Worm (Caenorhabditis elegans): ENCODE data around the gene cox-5A.

Gene cox-5A

DNA sequence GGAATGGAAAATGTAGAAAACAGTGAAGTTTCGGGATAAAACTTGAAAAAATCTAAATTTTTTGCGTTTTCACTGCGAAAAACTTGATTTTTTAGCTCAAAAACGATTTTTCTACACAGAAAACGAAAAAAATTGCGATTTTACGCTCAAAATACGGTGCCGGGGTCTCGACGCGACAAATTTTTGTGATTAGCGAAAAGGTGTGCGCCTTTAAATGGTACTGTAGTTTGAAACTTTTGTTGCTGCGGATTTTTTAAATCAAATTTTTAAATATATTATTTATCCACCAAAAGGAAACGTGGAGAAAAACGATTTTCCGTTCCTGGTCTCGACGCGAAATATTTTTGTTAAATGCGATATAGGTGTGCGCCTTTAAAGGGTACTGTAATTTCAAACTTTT, 1.9 kb downstream of the cox-5A start:
- no peak for TF ChIP-seq unc-39 (tag; optimal IDR thresholded peaks at IDR 0.05)
- no peak for TF ChIP-seq lsy-12 (tag; optimal IDR thresholded peaks at IDR 0.05)
- no peak for TF ChIP-seq nhr-76 (tag; optimal IDR thresholded peaks at IDR 0.05)
- no peak for TF ChIP-seq ceh-82 (tag; optimal IDR thresholded peaks at IDR 0.05)

DNA sequence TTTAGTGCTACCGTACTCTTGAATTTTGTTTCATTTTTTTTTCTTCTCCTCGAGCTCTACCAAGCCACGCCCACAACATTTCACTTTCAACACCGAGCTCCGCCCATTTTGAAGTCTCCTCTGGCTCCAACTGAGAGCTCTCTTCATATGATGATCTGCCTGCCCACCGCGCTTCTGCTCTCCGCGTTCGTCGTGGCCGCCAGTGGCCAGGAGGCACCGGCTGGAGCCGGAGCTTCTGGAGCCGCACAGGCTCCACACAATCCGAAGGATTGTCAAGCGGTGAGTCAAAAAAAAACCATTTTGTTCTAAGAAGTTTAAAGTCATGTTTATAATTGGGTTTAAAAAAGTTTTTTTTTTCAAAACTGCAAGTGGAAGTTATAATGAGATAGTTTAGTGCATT, 5.1 kb downstream of the cox-5A start, which contains the start of gene flp-14:
TSS of gene flp-14 (plus strand) at position 146 of the 400 bp plus-strand sequence.
- no peak for TF ChIP-seq nhr-77 (tag; optimal IDR thresholded peaks at IDR 0.05)

DNA sequence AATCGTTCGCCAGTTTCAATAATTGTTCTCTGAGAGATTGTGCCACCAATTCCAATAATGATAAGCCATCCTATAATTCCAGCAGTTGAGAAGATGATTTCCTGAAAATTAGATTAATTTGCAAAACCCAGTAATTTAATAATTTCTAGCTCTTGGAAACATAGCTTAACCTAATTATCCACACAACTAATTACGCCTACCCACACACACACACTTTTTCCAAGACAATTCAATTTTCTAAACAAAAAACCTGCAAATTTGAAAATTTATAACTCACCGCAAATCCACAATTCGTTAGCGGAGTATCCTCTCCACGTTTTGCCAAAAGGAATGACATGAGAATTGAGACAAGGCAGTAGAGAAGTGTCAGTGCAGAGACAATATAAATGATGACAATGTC, 11.2 kb downstream of the cox-5A start:
- TF ChIP-seq nhr-43 (tag; optimal IDR thresholded peaks at IDR 0.05; ENCODE audit: poor library complexity, severe bottlenecking) (no peak), ceh-16 (tag; optimal IDR thresholded peaks at IDR 0.05) (no peak), jun-1 (tag; optimal IDR thresholded peaks at IDR 0.05) (no peak), snpc-4 (tag; optimal IDR thresholded peaks at IDR 0.05) (no peak), zag-1 (tag; optimal IDR thresholded peaks at IDR 0.05) (no peak), elt-2 (tag; optimal IDR thresholded peaks at IDR 0.05) (no peak), pha-4 (tag; optimal IDR thresholded peaks at IDR 0.05) (no peak), unc-62 (GFP tag; optimal IDR thresholded peaks at IDR 0.05) (no peak), sea-2 (GFP tag; optimal IDR thresholded peaks at IDR 0.05) (no peak), tbx-2 (tag; optimal IDR thresholded peaks at IDR 0.05) (no peak), lin-15B (tag; optimal IDR thresholded peaks at IDR 0.05) (no peak), ztf-4 (tag; optimal IDR thresholded peaks at IDR 0.05) (no peak)

DNA sequence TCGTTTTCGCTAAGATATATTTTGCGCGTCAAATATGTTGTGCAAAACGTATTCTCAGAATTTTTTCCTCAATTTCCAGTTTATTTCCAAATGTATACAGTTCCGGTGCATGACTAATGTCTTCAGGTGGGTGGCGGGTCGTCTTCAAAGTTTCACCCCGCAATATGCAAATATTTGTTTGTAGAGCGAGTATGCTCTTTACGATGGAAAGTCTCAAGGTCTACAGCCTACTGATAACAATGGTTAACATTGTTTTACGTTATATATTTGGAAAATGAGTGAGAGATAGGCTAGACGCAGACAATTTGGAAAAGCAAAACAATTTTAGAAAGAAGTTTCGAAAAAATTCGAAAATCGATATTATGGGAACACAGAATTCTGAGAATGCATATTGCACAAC, 12.6 kb downstream of the cox-5A start:
- no peak for TF ChIP-seq fos-1 (tag; optimal IDR thresholded peaks at IDR 0.05)
- TF ChIP-seq elt-2 (tag; optimal IDR thresholded peaks at IDR 0.05): peak; percentile 48
- TF ChIP-seq pha-4 (tag; optimal IDR thresholded peaks at IDR 0.05): peak; percentile 56
- TF ChIP-seq nhr-11 (tag; optimal IDR thresholded peaks at IDR 0.05): no peak
- peak; percentile 36 for TF ChIP-seq pqm-1 (tag; optimal IDR thresholded peaks at IDR 0.05)
- no peak for TF ChIP-seq ztf-11 (tag; optimal IDR thresholded peaks at IDR 0.05)
- TF ChIP-seq ZK546.5 (tag; optimal IDR thresholded peaks at IDR 0.05): no peak
- no peak for TF ChIP-seq tbx-2 (tag; optimal IDR thresholded peaks at IDR 0.05)

DNA sequence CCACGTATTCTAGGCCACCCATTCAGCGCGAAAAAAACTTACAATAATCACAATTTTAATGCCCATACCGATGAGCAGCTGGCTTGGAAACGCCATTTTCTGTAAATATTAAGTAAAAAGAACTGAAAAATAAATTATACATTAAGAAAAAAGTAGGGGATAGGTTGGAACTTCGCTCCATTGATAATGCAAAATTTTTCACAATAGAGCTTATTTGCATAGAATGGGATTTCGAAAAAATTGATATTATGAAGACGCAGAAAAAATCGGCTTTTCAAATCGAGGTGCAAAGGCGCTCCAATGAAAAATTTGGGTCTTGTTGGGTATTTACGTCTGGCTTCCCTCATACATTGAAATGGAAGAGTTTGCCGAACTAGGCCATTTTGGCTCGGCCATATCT, 13.3 kb downstream of the cox-5A start, which contains the start of gene Y37D8A.16:
TSS of gene Y37D8A.16 (minus strand) at position 101 of the 400 bp plus-strand sequence.
- no peak for TF ChIP-seq mml-1 (tag; optimal IDR thresholded peaks at IDR 0.05)
- TF ChIP-seq nhr-25 (tag; optimal IDR thresholded peaks at IDR 0.05): no peak
- TF ChIP-seq tbx-2 (tag; optimal IDR thresholded peaks at IDR 0.05): no peak

DNA sequence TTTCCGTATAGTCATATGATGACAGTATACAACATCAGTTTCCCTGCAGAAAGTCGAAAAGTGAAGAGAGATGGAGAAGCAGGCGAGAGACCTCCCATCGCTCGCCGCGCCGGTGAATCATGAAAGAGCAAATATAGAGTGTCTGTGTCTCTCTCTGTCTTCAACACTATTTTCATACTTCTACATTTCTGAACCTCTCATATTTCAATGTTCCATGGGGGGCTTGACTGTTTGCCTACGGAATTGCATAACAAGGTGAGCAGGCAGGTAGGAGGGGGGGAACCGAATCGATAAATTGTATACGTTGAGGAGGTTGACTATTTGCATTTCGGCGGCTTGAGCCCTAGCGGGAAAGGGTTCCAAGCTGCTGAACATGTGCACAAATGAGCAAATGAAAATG, 14.6 kb downstream of the cox-5A start:
- TF ChIP-seq pha-4 (tag; optimal IDR thresholded peaks at IDR 0.05) (peak; percentile 95), unc-39 (tag; optimal IDR thresholded peaks at IDR 0.05) (no peak), elt-2 (tag; optimal IDR thresholded peaks at IDR 0.05) (peak; percentile 53), lin-39 (tag; optimal IDR thresholded peaks at IDR 0.05) (no peak), fos-1 (tag; optimal IDR thresholded peaks at IDR 0.05) (peak; percentile 48), hmg-11 (tag; optimal IDR thresholded peaks at IDR 0.05) (peak; percentile 69), pqm-1 (tag; optimal IDR thresholded peaks at IDR 0.05) (peak; percentile 41), jun-1 (tag; optimal IDR thresholded peaks at IDR 0.05) (peak; percentile 72), mdl-1 (tag; optimal IDR thresholded peaks at IDR 0.05) (no peak)

DNA sequence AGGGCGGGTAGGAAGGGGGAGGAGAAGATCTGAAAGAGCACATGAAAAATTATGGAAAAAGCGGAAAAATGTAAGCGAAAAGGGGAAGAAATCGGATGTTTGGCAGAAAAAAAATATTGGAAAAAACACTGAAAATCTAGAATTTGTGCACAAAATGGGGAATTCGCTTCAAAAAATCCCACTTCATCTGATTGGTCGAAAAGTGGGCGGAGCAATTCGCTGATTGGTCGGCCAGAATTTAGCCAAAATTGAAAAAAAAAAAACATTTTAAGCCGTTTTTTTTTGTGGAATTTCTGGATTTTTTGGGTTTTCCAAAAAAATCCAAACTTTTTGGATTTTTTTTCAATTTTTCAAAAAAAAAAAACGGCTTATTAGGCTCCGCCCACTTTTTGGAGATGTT, 15.5 kb downstream of the cox-5A start:
- TF ChIP-seq nfya-1 (tag; optimal IDR thresholded peaks at IDR 0.05; ENCODE audit: insufficient read depth) (peak; percentile 84), egl-27 (tag; optimal IDR thresholded peaks at IDR 0.05) (no peak)

All from whole organism, L3 larva.